Worm (Caenorhabditis elegans) whole organism, early embryonic: ENCODE measurements around the gene chil-2.

Experiments used
- F13C5.2 ChIP-seq: sonication (generic microtip); optimal IDR thresholded peaks from 2 replicates; lab custom pipeline; 2017; ENCODE audit warnings: mild to moderate bottlenecking, missing genetic modification characterization, inconsistent platforms, missing compliant biosample characterization
- aly-1 ChIP-seq: sonication (generic microtip); optimal IDR thresholded peaks from 2 replicates; lab custom pipeline; 2016; ENCODE audit warnings: missing genetic modification characterization, missing compliant biosample characterization
- ama-1 ChIP-seq: fragments of 150-350 bp; optimal IDR thresholded peaks from 2 replicates; lab custom pipeline; 2014
- ceh-36 ChIP-seq: sonication (generic microtip); optimal IDR thresholded peaks from 2 replicates; lab custom pipeline; 2016; ENCODE audit warnings: missing genetic modification characterization, inconsistent platforms, missing compliant biosample characterization
- flt-1 ChIP-seq: fragments of 200-800 bp; sonication (Bioruptor generic); IDR thresholded peaks from 2 replicates; pipeline ENCODE4 v1.3.6; 2022; ENCODE audit warnings: missing genetic modification characterization, missing compliant biosample characterization
- hnd-1 ChIP-seq: sonication (generic microtip); optimal IDR thresholded peaks from 2 replicates; lab custom pipeline; 2016; ENCODE audit warnings: missing genetic modification characterization, missing compliant biosample characterization
- pes-1 ChIP-seq: fragments of 200-800 bp; sonication (Bioruptor generic); IDR thresholded peaks from 2 replicates; pipeline ENCODE4 v1.3.6; 2022; ENCODE audit warnings: missing genetic modification reagents, missing genetic modification characterization, missing compliant biosample characterization
- scrt-1 ChIP-seq: fragments of 200-800 bp; sonication (Bioruptor generic); IDR thresholded peaks from 2 replicates; pipeline ENCODE4 v1.3.6; 2022; ENCODE audit warnings: missing genetic modification characterization, missing compliant biosample characterization
- sea-1 ChIP-seq: fragments of 200-800 bp; sonication (Bioruptor generic); conservative IDR thresholded peaks from 2 replicates; pipeline ENCODE4 v1.3.6; 2022; ENCODE audit warnings: missing genetic modification characterization, missing compliant biosample characterization
- tbx-11 ChIP-seq: fragments of 200-800 bp; sonication (Bioruptor generic); IDR thresholded peaks from 2 replicates; pipeline ENCODE4 v1.3.6; 2022; ENCODE audit warnings: missing genetic modification characterization, missing compliant biosample characterization
- tbx-37 ChIP-seq: fragments of 200-800 bp; sonication (Bioruptor generic); conservative IDR thresholded peaks from 2 replicates; pipeline ENCODE4 v1.3.6; 2022; ENCODE audit warnings: missing genetic modification reagents, missing genetic modification characterization, missing compliant biosample characterization
- tra-4 ChIP-seq: sonication (generic microtip); optimal IDR thresholded peaks from 2 replicates; lab custom pipeline; 2017; ENCODE audit warnings: missing genetic modification characterization, missing compliant biosample characterization

ce11 chrII:9826946-9827345, 47.5 kb downstream of the chil-2 start:
- TF ChIP-seq ama-1 (lab: Kevin White, UChicago) (no peak), pes-1 (GFP tag; lab: Robert Waterston, UW) (no peak), flt-1 (GFP tag; lab: Robert Waterston, UW) (no peak), tbx-37 (GFP tag; lab: Robert Waterston, UW) (no peak), ceh-36 (tag; lab: Kevin White, UChicago) (no peak), F13C5.2 (tag; lab: Kevin White, UChicago) (no peak), tra-4 (no peak), hnd-1 (tag; lab: Kevin White, UChicago) (no peak), aly-1 (tag; lab: Kevin White, UChicago) (no peak), sea-1 (GFP tag; lab: Robert Waterston, UW) (no peak), tbx-11 (GFP tag; lab: Robert Waterston, UW) (no peak), scrt-1 (GFP tag; lab: Robert Waterston, UW) (no peak)
